Fruit fly (Drosophila melanogaster) whole organism, pupa: ENCODE results near the gene Xe7.

Source experiments
- CG10348 ChIP-seq: fragments of 200-800 bp; sonication (Bioruptor generic); IDR thresholded peaks from 2 replicates; pipeline ENCODE4 v1.3.6; 2022; ENCODE audit warnings: missing biosample characterization, missing genetic modification characterization
- CG12605 ChIP-seq: fragments of 200-800 bp; sonication (Bioruptor generic); IDR thresholded peaks from 2 replicates; pipeline ENCODE4 v1.3.6; 2022; ENCODE audit warnings: missing biosample characterization, missing genetic modification characterization
- CG13204 ChIP-seq: fragments of 200-800 bp; sonication (Bioruptor generic); optimal IDR thresholded peaks from 2 replicates; lab custom pipeline; 2018; ENCODE audit warnings: missing biosample characterization, mild to moderate bottlenecking, missing genetic modification characterization, moderate library complexity
- CG14655 ChIP-seq: fragments of 200-800 bp; sonication (Bioruptor generic); optimal IDR thresholded peaks from 3 replicates; lab custom pipeline; 2017; ENCODE audit warnings: mild to moderate bottlenecking, missing biosample characterization, missing genetic modification reagents, missing genetic modification characterization
- CG34367 ChIP-seq: fragments of 200-800 bp; sonication (Bioruptor generic); optimal IDR thresholded peaks from 2 replicates; lab custom pipeline; 2018; ENCODE audit warnings: missing biosample characterization, mild to moderate bottlenecking, missing genetic modification characterization
- CG9948 ChIP-seq: fragments of 200-800 bp; sonication (Bioruptor generic); optimal IDR thresholded peaks from 2 replicates; lab custom pipeline; 2018; ENCODE audit warnings: missing biosample characterization, mild to moderate bottlenecking, missing genetic modification characterization, moderate library complexity
- D1 ChIP-seq: fragments of 200-800 bp; sonication (Bioruptor generic); optimal IDR thresholded peaks from 2 replicates; lab custom pipeline; 2018; ENCODE audit warnings: missing biosample characterization, mild to moderate bottlenecking, missing genetic modification characterization, moderate library complexity
- EcR ChIP-seq: fragments of 200-800 bp; sonication (Bioruptor generic); optimal IDR thresholded peaks from 3 replicates; lab custom pipeline; 2019; ENCODE audit warnings: missing biosample characterization, missing genetic modification characterization, mild to moderate bottlenecking, moderate library complexity, missing genetic modification reagents
- rn ChIP-seq: fragments of 200-800 bp; sonication (Bioruptor generic); IDR thresholded peaks from 2 replicates; pipeline ENCODE4 v1.3.6; 2022; ENCODE audit warnings: missing biosample characterization, missing genetic modification characterization

DNA sequence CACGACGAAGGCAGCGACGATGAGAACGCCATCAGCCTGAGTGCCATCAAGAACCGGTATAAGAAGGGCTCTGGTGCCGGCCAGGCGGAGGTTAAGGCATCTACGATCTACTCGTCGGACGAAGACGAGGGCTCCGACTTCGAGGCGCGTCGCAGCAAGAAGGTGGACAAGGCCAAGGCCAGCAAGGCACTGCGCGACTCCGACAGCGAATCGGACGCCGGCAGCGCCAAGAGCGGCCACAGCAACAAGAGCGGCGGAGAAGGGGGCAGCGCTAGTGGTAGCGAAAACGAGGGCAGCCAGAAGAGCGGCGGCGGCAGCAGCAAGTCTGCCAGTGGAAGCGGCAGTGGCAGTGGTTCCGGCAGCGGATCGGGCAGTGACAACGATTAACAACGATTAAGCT, 53.6 kb downstream of the Xe7 start:
- TF ChIP-seq CG13204 (peak; percentile 79), rn (GFP tag; lab: Robert Waterston, UW) (no peak), CG9948 (no peak), CG10348 (GFP tag; lab: Robert Waterston, UW) (no peak), CG14655 (GFP tag; lab: Kevin White, UChicago) (no peak), CG34367 (tag; lab: Kevin White, UChicago) (no peak), CG12605 (GFP tag; lab: Robert Waterston, UW) (no peak), D1 (no peak), EcR (peak; percentile 85)
